Worm (Caenorhabditis elegans) whole organism, young adult: ENCODE data around the gene srxa-6.

ENCODE experiments used
- B0019.2 ChIP-seq: fragments of 200-800 bp; sonication (Bioruptor generic); conservative IDR thresholded peaks from 2 replicates; pipeline ENCODE4 v1.3.6; 2022; ENCODE audit warnings: missing genetic modification reagents, missing genetic modification characterization, missing compliant biosample characterization
- C17E4.6 ChIP-seq: fragments of 200-800 bp; sonication (Bioruptor generic); IDR thresholded peaks from 2 replicates; pipeline ENCODE4 v1.3.6; 2022; ENCODE audit warnings: missing genetic modification reagents, missing genetic modification characterization, missing compliant biosample characterization
- D2030.7 ChIP-seq: fragments of 200-800 bp; sonication (Bioruptor generic); IDR thresholded peaks from 2 replicates; pipeline ENCODE4 v1.3.6; 2022; ENCODE audit warnings: missing genetic modification reagents, missing genetic modification characterization, missing compliant biosample characterization
- F10E7.11 ChIP-seq: sonication (generic microtip); optimal IDR thresholded peaks from 2 replicates; lab custom pipeline; 2017; ENCODE audit warnings: mild to moderate bottlenecking, missing genetic modification characterization, moderate library complexity, missing compliant biosample characterization
- F49E8.2 ChIP-seq: sonication (generic microtip); optimal IDR thresholded peaks from 3 replicates; lab custom pipeline; 2017; ENCODE audit warnings: missing genetic modification characterization, mild to moderate bottlenecking, missing compliant biosample characterization, antibody characterized with exemption, moderate library complexity; ENCODE audit not compliant: insufficient read depth
- T07F8.4 ChIP-seq: sonication (generic microtip); optimal IDR thresholded peaks from 2 replicates; lab custom pipeline; 2016; ENCODE audit warnings: mild to moderate bottlenecking, missing genetic modification characterization, moderate library complexity, missing compliant biosample characterization
- T26A5.8 ChIP-seq: sonication (generic microtip); optimal IDR thresholded peaks from 2 replicates; lab custom pipeline; 2016; ENCODE audit warnings: missing genetic modification characterization, missing compliant biosample characterization
- Y53G8AR.9 ChIP-seq: fragments of 200-800 bp; sonication (Bioruptor generic); conservative IDR thresholded peaks from 2 replicates; pipeline ENCODE4 v1.3.6; 2022; ENCODE audit warnings: missing genetic modification reagents, missing genetic modification characterization, missing compliant biosample characterization
- Y67H2A.10 ChIP-seq: fragments of 200-800 bp; sonication (Bioruptor generic); conservative IDR thresholded peaks from 2 replicates; pipeline ENCODE4 v1.3.6; 2022; ENCODE audit warnings: missing genetic modification reagents, missing genetic modification characterization, missing compliant biosample characterization
- ZK185.1 ChIP-seq: sonication (generic microtip); optimal IDR thresholded peaks from 2 replicates; lab custom pipeline; 2016; ENCODE audit warnings: mild to moderate bottlenecking, missing genetic modification characterization, missing compliant biosample characterization; ENCODE audit not compliant: poor library complexity, severe bottlenecking
- akir-1 ChIP-seq: fragments of 200-800 bp; sonication (Bioruptor generic); optimal IDR thresholded peaks from 2 replicates; lab custom pipeline; 2018; ENCODE audit warnings: mild to moderate bottlenecking, missing genetic modification characterization, moderate library complexity, missing compliant biosample characterization
- aptf-2 ChIP-seq: fragments of 200-800 bp; sonication (Bioruptor generic); conservative IDR thresholded peaks from 2 replicates; pipeline ENCODE4 v1.3.6; 2022; ENCODE audit warnings: missing genetic modification reagents, missing genetic modification characterization, missing compliant biosample characterization
- aptf-3 ChIP-seq: fragments of 200-800 bp; sonication (Bioruptor generic); IDR thresholded peaks from 2 replicates; pipeline ENCODE4 v1.3.6; 2022; ENCODE audit warnings: missing genetic modification characterization, missing compliant biosample characterization
- athp-1 ChIP-seq: sonication (generic microtip); optimal IDR thresholded peaks from 2 replicates; lab custom pipeline; 2017; ENCODE audit warnings: mild to moderate bottlenecking, missing genetic modification characterization, missing compliant biosample characterization
- bed-2 ChIP-seq: fragments of 200-800 bp; sonication (Bioruptor generic); IDR thresholded peaks from 2 replicates; pipeline ENCODE4 v1.3.6; 2022; ENCODE audit warnings: missing genetic modification reagents, missing genetic modification characterization, missing compliant biosample characterization
- ccch-3 ChIP-seq: fragments of 200-800 bp; sonication (Bioruptor generic); optimal IDR thresholded peaks from 2 replicates; lab custom pipeline; 2018; ENCODE audit warnings: mild to moderate bottlenecking, missing genetic modification characterization, missing compliant biosample characterization
- ceh-91 ChIP-seq: fragments of 200-800 bp; sonication (Bioruptor generic); IDR thresholded peaks from 2 replicates; pipeline ENCODE4 v1.3.6; 2022; ENCODE audit warnings: missing genetic modification reagents, missing genetic modification characterization, missing compliant biosample characterization
- die-1 ChIP-seq: sonication (generic microtip); optimal IDR thresholded peaks from 2 replicates; lab custom pipeline; 2016; ENCODE audit warnings: missing genotype, mild to moderate bottlenecking, missing genetic modification characterization, missing compliant biosample characterization
- dox-1 ChIP-seq: fragments of 200-800 bp; sonication (Bioruptor generic); IDR thresholded peaks from 2 replicates; pipeline ENCODE4 v1.3.6; 2022; ENCODE audit warnings: missing genetic modification reagents, missing genetic modification characterization, missing compliant biosample characterization
- efl-1 ChIP-seq: fragments of 150-350 bp; optimal IDR thresholded peaks from 2 replicates; lab custom pipeline; 2014; ENCODE audit warnings: missing biosample characterization, missing genetic modification reagents, missing genetic modification characterization
- ets-4 ChIP-seq: fragments of 200-800 bp; sonication (Bioruptor generic); optimal IDR thresholded peaks from 2 replicates; lab custom pipeline; 2018; ENCODE audit warnings: mild to moderate bottlenecking, missing genetic modification characterization, missing compliant biosample characterization
- hlh-26 ChIP-seq: fragments of 200-800 bp; sonication (Bioruptor generic); conservative IDR thresholded peaks from 2 replicates; pipeline ENCODE4 v1.3.6; 2022; ENCODE audit warnings: missing genetic modification reagents, missing genetic modification characterization, missing compliant biosample characterization
- hmg-20 ChIP-seq: fragments of 200-800 bp; sonication (Bioruptor generic); IDR thresholded peaks from 2 replicates; pipeline ENCODE4 v1.3.6; 2022; ENCODE audit warnings: missing genetic modification reagents, missing genetic modification characterization, missing compliant biosample characterization
- hsf-1 ChIP-seq: fragments of 200-800 bp; sonication (Bioruptor generic); IDR thresholded peaks from 2 replicates; pipeline ENCODE4 v1.3.6; 2022; ENCODE audit warnings: missing genetic modification reagents, missing genetic modification characterization, missing compliant biosample characterization
- let-526 ChIP-seq: fragments of 200-800 bp; sonication (Bioruptor generic); IDR thresholded peaks from 2 replicates; pipeline ENCODE4 v1.3.6; 2022; ENCODE audit warnings: missing genetic modification reagents, missing genetic modification characterization, missing compliant biosample characterization
- lin-40 ChIP-seq: sonication (generic microtip); optimal IDR thresholded peaks from 2 replicates; lab custom pipeline; 2016; ENCODE audit warnings: missing genetic modification characterization, mild to moderate bottlenecking, missing compliant biosample characterization, missing genotype, missing genetic modification reagents
- lsl-1 ChIP-seq: fragments of 200-800 bp; sonication (Bioruptor generic); optimal IDR thresholded peaks from 2 replicates; lab custom pipeline; 2018; ENCODE audit warnings: mild to moderate bottlenecking, missing genetic modification characterization, moderate library complexity, missing compliant biosample characterization
- madf-10 ChIP-seq: sonication (generic microtip); optimal IDR thresholded peaks from 2 replicates; lab custom pipeline; 2016; ENCODE audit warnings: mild to moderate bottlenecking, missing genetic modification characterization, missing compliant biosample characterization
- madf-3 ChIP-seq: fragments of 200-800 bp; sonication (Bioruptor generic); IDR thresholded peaks from 2 replicates; pipeline ENCODE4 v1.3.6; 2022; ENCODE audit warnings: missing genetic modification reagents, missing genetic modification characterization, missing compliant biosample characterization
- madf-8 ChIP-seq: fragments of 200-800 bp; sonication (Bioruptor generic); conservative IDR thresholded peaks from 2 replicates; pipeline ENCODE4 v1.3.6; 2022; ENCODE audit warnings: missing genetic modification reagents, missing genetic modification characterization, missing compliant biosample characterization
- mcd-1 ChIP-seq: fragments of 200-800 bp; sonication (Bioruptor generic); IDR thresholded peaks from 2 replicates; pipeline ENCODE4 v1.3.6; 2022; ENCODE audit warnings: missing genetic modification reagents, missing genetic modification characterization, missing compliant biosample characterization
- mes-4 ChIP-seq: sonication (generic microtip); optimal IDR thresholded peaks from 2 replicates; lab custom pipeline; 2016; ENCODE audit warnings: missing genotype, missing genetic modification characterization, missing compliant biosample characterization
- mxl-1 ChIP-seq: sonication (generic microtip); optimal IDR thresholded peaks from 2 replicates; lab custom pipeline; 2016; ENCODE audit warnings: missing genetic modification characterization, missing compliant biosample characterization
- nfya-1 ChIP-seq: sonication (generic microtip); optimal IDR thresholded peaks from 2 replicates; lab custom pipeline; 2017; ENCODE audit warnings: antibody characterized with exemption, missing compliant biosample characterization, missing genetic modification characterization, borderline replicate concordance; ENCODE audit not compliant: insufficient read depth
- nfyb-1 ChIP-seq: fragments of 200-800 bp; sonication (Bioruptor generic); IDR thresholded peaks from 2 replicates; pipeline ENCODE4 v1.3.6; 2022; ENCODE audit warnings: missing genetic modification reagents, missing genetic modification characterization, missing compliant biosample characterization
- nhr-179 ChIP-seq: sonication (generic microtip); optimal IDR thresholded peaks from 2 replicates; lab custom pipeline; 2016; ENCODE audit warnings: mild to moderate bottlenecking, missing genetic modification characterization, missing compliant biosample characterization
- nhr-80 ChIP-seq: sonication (generic microtip); optimal IDR thresholded peaks from 2 replicates; lab custom pipeline; 2016; ENCODE audit warnings: missing genetic modification characterization, missing compliant biosample characterization
- nhr-90 ChIP-seq: sonication (generic microtip); optimal IDR thresholded peaks from 2 replicates; lab custom pipeline; 2016; ENCODE audit warnings: missing genotype, mild to moderate bottlenecking, missing genetic modification characterization, missing compliant biosample characterization
- pha-4 ChIP-seq: fragments of 150-350 bp; sonication (generic microtip); optimal IDR thresholded peaks from 2 replicates; lab custom pipeline; 2014; ENCODE audit warnings: missing biosample characterization, missing genetic modification reagents, missing genetic modification characterization
- rec-8 ChIP-seq, 2 experiments: sonication (generic microtip); optimal IDR thresholded peaks; 2 replicates each; lab custom pipeline; 2016; ENCODE audit warnings: mild to moderate bottlenecking in 2 of 2, missing genetic modification characterization in 2 of 2, missing genetic modification reagents in 2 of 2, missing genotype in 2 of 2, missing biosample characterization in 1 of 2, missing compliant biosample characterization in 1 of 2, moderate library complexity in 1 of 2
- sea-2 ChIP-seq: fragments of 200-800 bp; sonication (Bioruptor generic); IDR thresholded peaks from 2 replicates; pipeline ENCODE4 v1.3.6; 2022; ENCODE audit warnings: missing genetic modification characterization, missing compliant biosample characterization
- snpc-3.4 ChIP-seq: sonication (generic microtip); optimal IDR thresholded peaks from 2 replicates; lab custom pipeline; 2017; ENCODE audit warnings: missing genetic modification characterization, mild to moderate bottlenecking, missing compliant biosample characterization, antibody characterized with exemption, moderate library complexity, missing genotype, missing genetic modification reagents
- snpc-4 ChIP-seq, 5 experiments: fragments of 150-350 bp in 1 of 5; sonication (generic microtip) in 4 of 5; optimal IDR thresholded peaks; 2 replicates each; lab custom pipeline; 2014 to 2018; ENCODE audit warnings: missing genetic modification characterization in 5 of 5, missing biosample characterization in 3 of 5, antibody characterized with exemption in 2 of 5, mild to moderate bottlenecking in 2 of 5, missing compliant biosample characterization in 2 of 5, missing genotype in 2 of 5, moderate library complexity in 2 of 5, missing genetic modification reagents in 1 of 5
- tlf-1 ChIP-seq: fragments of 200-800 bp; sonication (Bioruptor generic); optimal IDR thresholded peaks from 2 replicates; lab custom pipeline; 2018; ENCODE audit warnings: mild to moderate bottlenecking, missing genetic modification characterization, missing compliant biosample characterization
- zfh-2 ChIP-seq: fragments of 200-800 bp; sonication (Bioruptor generic); conservative IDR thresholded peaks from 2 replicates; pipeline ENCODE4 v1.3.6; 2022; ENCODE audit warnings: missing genetic modification reagents, missing genetic modification characterization, missing compliant biosample characterization
- ztf-22 ChIP-seq: fragments of 200-800 bp; sonication (Bioruptor generic); optimal IDR thresholded peaks from 2 replicates; lab custom pipeline; 2018; ENCODE audit warnings: mild to moderate bottlenecking, missing genetic modification characterization, moderate library complexity, missing compliant biosample characterization
- ztf-3 ChIP-seq: fragments of 200-800 bp; sonication (Bioruptor generic); optimal IDR thresholded peaks from 2 replicates; lab custom pipeline; 2018; ENCODE audit warnings: mild to moderate bottlenecking, missing genetic modification characterization, missing compliant biosample characterization
- ztf-6 ChIP-seq: fragments of 200-800 bp; sonication (Bioruptor generic); IDR thresholded peaks from 2 replicates; pipeline ENCODE4 v1.3.6; 2022; ENCODE audit warnings: missing genetic modification reagents, missing genetic modification characterization, missing compliant biosample characterization

The srxa-6 gene

ce11 chrV:20776761-20777160, 42.0 kb downstream of the srxa-6 start (continued):
- TF ChIP-seq snpc-3.4 (tag; lab: Kevin White, UChicago) = no peak
- TF ChIP-seq dox-1 (GFP tag; lab: Robert Waterston, UW) = peak; percentile 27; the same call in 1 of the 2 replicates
- no peak for TF ChIP-seq sea-2
- no peak for TF ChIP-seq let-526 (GFP tag; lab: Robert Waterston, UW)
- TF ChIP-seq snpc-4 (GFP tag; optimal IDR thresholded peaks at IDR 0.05; lab: Kevin White, UChicago) = no peak
- peak in 1 of 4 experiments; percentile 4 for TF ChIP-seq snpc-4 (tag; optimal IDR thresholded peaks at IDR 0.05; lab: Kevin White, UChicago)
- TF ChIP-seq madf-8 (GFP tag; lab: Robert Waterston, UW) = no peak
- no peak for TF ChIP-seq lsl-1
- no peak for TF ChIP-seq ccch-3 (GFP tag; lab: Kevin White, UChicago)
- no peak for TF ChIP-seq aptf-3 (GFP tag; lab: Robert Waterston, UW)
- no peak for TF ChIP-seq F10E7.11 (tag; lab: Kevin White, UChicago)
- TF ChIP-seq mxl-1 (tag; lab: Kevin White, UChicago) = no peak
- no peak for TF ChIP-seq aptf-2 (GFP tag; lab: Robert Waterston, UW)
- no peak for TF ChIP-seq D2030.7 (GFP tag; lab: Robert Waterston, UW)
- TF ChIP-seq pha-4 (tag; lab: Kevin White, UChicago) = no peak
- no peak for TF ChIP-seq ceh-91 (GFP tag; lab: Robert Waterston, UW)
- no peak for TF ChIP-seq C17E4.6 (GFP tag; lab: Robert Waterston, UW)
- TF ChIP-seq lin-40 (tag; lab: Kevin White, UChicago) = peak; percentile 58
- TF ChIP-seq bed-2 (GFP tag; lab: Robert Waterston, UW) = no peak
- no peak for TF ChIP-seq nhr-179 (tag; lab: Kevin White, UChicago)
- TF ChIP-seq ZK185.1 (tag; lab: Kevin White, UChicago) = no peak
- peak; percentile 69; the same call in 1 of the 2 replicates for TF ChIP-seq madf-3
- peak; percentile 58 for TF ChIP-seq nhr-80 (tag; lab: Kevin White, UChicago)
- no peak for TF ChIP-seq tlf-1 (GFP tag; lab: Kevin White, UChicago)
- peak; percentile 17 for TF ChIP-seq nhr-90 (tag; lab: Kevin White, UChicago)
- TF ChIP-seq nfyb-1 = peak; percentile 65; the same call in 1 of the 2 replicates
- no peak for TF ChIP-seq rec-8 (tag; optimal IDR thresholded peaks at IDR 0.05; lab: Kevin White, UChicago)
- TF ChIP-seq efl-1 (GFP tag; lab: Kevin White, UChicago) = no peak
- no peak for TF ChIP-seq athp-1 (tag; lab: Kevin White, UChicago)
- TF ChIP-seq hmg-20 (GFP tag; lab: Robert Waterston, UW) = no peak
- peak; percentile 15 for TF ChIP-seq ztf-22 (GFP tag; lab: Kevin White, UChicago)
- no peak for TF ChIP-seq T07F8.4 (tag; lab: Kevin White, UChicago)
- TF ChIP-seq ztf-6 (GFP tag; lab: Robert Waterston, UW) = no peak
- TF ChIP-seq ets-4 (GFP tag; lab: Kevin White, UChicago) = no peak
- TF ChIP-seq F49E8.2 (tag; lab: Kevin White, UChicago) = no peak
- no peak for TF ChIP-seq B0019.2 (GFP tag; lab: Robert Waterston, UW)
- TF ChIP-seq die-1 (tag; lab: Kevin White, UChicago) = no peak
- peak; percentile 70; the same call in 1 of the 2 replicates for TF ChIP-seq Y53G8AR.9 (GFP tag; lab: Robert Waterston, UW)
- TF ChIP-seq ztf-3 (GFP tag; lab: Kevin White, UChicago) = no peak
- TF ChIP-seq T26A5.8 (tag; lab: Kevin White, UChicago) = no peak
- TF ChIP-seq mcd-1 (GFP tag; lab: Robert Waterston, UW) = 0 out of 2 replicates have a peak, but pooled peaks have one; percentile 29
- no peak for TF ChIP-seq zfh-2 (GFP tag; lab: Robert Waterston, UW)
- TF ChIP-seq mes-4 (tag; lab: Kevin White, UChicago) = no peak
- TF ChIP-seq hlh-26 = no peak
- no peak for TF ChIP-seq akir-1 (GFP tag; lab: Kevin White, UChicago)
- TF ChIP-seq nfya-1 = no peak
- TF ChIP-seq madf-10 (tag; lab: Kevin White, UChicago) = peak; percentile 99
- TF ChIP-seq hsf-1 = no peak
- TF ChIP-seq Y67H2A.10 (GFP tag; lab: Robert Waterston, UW) = no peak
